Worm (Caenorhabditis elegans): Measurements from ENCODE around the gene Y60A3A.8.
"Not testable (repeated sequence)": the region's sequence is repeated elsewhere in the genome, so short reads cannot be mapped to it uniquely, and the experiment has no call there.

Gene Y60A3A.8

DNA sequence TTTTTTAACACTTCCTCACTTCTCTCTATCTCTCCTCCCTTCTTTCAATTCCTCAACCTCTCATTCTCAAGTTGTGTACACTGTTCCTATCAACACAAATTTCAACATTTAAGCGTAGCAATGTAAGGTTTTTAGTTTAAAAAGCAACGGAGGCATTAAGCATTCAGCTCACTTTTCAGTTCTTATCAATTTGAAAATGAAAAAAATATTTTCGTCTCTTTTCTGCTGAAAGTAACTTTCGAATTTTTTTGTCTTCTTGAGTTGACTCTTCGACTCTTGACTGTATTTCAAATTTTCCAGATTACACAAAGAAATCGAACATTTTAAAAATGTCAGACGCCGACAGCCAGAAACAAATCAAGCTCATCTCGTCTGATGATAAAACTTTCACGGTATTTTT lies 25.9 kb upstream of the Y60A3A.8 start, which contains the start of gene skr-4:
Gene skr-4 (plus strand): TSS at position 301 of the 400 bp plus-strand sequence.
- TF ChIP-seq set-16 (GFP tag; IDR thresholded peaks at IDR 0.05) (no peak), lin-15B (tag; optimal IDR thresholded peaks at IDR 0.05) (no peak), ztf-11 (tag; optimal IDR thresholded peaks at IDR 0.05) (no peak), lin-13 (GFP tag; optimal IDR thresholded peaks at IDR 0.05) (no peak), zag-1 (tag; optimal IDR thresholded peaks at IDR 0.05) (no peak), pqm-1 (tag; optimal IDR thresholded peaks at IDR 0.05) (peak; percentile 3), nhr-10 (tag; optimal IDR thresholded peaks at IDR 0.05) (no peak), nhr-42 (GFP tag; IDR thresholded peaks at IDR 0.05) (no peak), daf-16 (GFP tag; optimal IDR thresholded peaks at IDR 0.05) (no peak), daf-16 (tag; optimal IDR thresholded peaks at IDR 0.05) (peak; percentile 51), skn-1 (tag; optimal IDR thresholded peaks at IDR 0.05) (no peak)

DNA sequence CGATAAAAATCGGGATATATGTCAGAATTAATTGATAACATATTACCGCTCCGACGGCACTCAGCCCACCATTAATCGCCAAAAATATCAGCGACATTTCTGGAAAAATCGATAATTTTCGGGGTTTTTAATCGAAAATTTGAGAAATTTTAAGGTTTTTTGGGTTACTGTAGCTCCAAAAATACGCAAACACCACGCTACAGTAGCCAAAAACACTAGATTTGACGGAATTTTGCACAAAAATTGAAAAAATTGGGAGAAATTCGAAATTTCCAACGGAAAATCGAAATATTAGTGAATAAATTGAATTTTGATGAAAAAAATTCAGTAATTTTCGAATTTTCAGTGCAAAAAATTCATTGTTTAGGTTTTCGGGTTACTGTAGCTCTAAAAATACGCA lies 15.6 kb upstream of the Y60A3A.8 start, which contains the start of gene algn-7:
Gene algn-7 (minus strand): TSS at position 101 of the 400 bp plus-strand sequence.
- TF ChIP-seq ceh-20 (GFP tag; IDR thresholded peaks at IDR 0.05): no peak
- TF ChIP-seq cey-2 (tag; optimal IDR thresholded peaks at IDR 0.05; ENCODE audit: borderline replicate concordance, insufficient read depth): no peak
- TF ChIP-seq lin-1 (GFP tag; IDR thresholded peaks at IDR 0.05): no peak
- no peak for TF ChIP-seq F26F4.8 (GFP tag; conservative IDR thresholded peaks at IDR 0.05)
- no peak for TF ChIP-seq dmd-9 (GFP tag; IDR thresholded peaks at IDR 0.05)
- TF ChIP-seq lin-29 (GFP tag; IDR thresholded peaks at IDR 0.05): no peak
- no peak for TF ChIP-seq lin-39 (tag; optimal IDR thresholded peaks at IDR 0.05)
- TF ChIP-seq duxl-1 (tag; optimal IDR thresholded peaks at IDR 0.05; ENCODE audit: poor library complexity): no peak
- no peak for TF ChIP-seq fos-1 (tag; optimal IDR thresholded peaks at IDR 0.05)
- TF ChIP-seq lim-7 (GFP tag; IDR thresholded peaks at IDR 0.05): no peak
- no peak for TF ChIP-seq aha-1 (tag)
- no peak for TF ChIP-seq egl-43 (GFP tag; IDR thresholded peaks at IDR 0.05)
- no peak for TF ChIP-seq ztf-7 (tag; optimal IDR thresholded peaks at IDR 0.05)
- no peak for TF ChIP-seq ZK337.2 (GFP tag; IDR thresholded peaks at IDR 0.05)

DNA sequence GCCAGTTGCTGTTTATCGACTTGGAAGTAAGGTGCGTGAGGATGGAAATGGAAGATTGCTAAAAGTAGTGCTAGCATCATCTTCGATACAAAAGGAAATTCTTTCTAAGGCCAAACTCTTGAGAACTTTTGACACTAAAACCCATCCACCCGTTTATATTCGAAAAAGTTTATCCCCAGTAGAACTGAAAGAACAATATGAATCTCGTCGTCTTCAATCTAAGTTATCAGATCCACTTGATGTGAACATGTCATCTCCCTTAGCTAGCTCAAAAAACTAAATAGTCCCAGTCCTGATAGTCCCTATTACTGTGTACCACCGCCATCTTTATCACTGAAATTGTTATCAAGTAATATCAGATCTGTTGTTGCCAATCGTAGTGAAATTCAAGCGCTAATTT lies 12.8 kb upstream of the Y60A3A.8 start:
- TF ChIP-seq mep-1 (tag; optimal IDR thresholded peaks at IDR 0.05) (no peak), pqm-1 (tag; optimal IDR thresholded peaks at IDR 0.05) (no peak), D1046.2 (GFP tag; IDR thresholded peaks at IDR 0.05) (no peak), php-3 (GFP tag; IDR thresholded peaks at IDR 0.05) (no peak), nhr-10 (tag; optimal IDR thresholded peaks at IDR 0.05) (no peak), ceh-62 (tag; optimal IDR thresholded peaks at IDR 0.05) (no peak), unc-62 (GFP tag; optimal IDR thresholded peaks at IDR 0.05 in 1 of 2) (peak in 1 of 2 experiments; percentile 50), unc-62 (tag; optimal IDR thresholded peaks at IDR 0.05) (no peak), lin-38 (GFP tag; IDR thresholded peaks at IDR 0.05) (no peak)

DNA sequence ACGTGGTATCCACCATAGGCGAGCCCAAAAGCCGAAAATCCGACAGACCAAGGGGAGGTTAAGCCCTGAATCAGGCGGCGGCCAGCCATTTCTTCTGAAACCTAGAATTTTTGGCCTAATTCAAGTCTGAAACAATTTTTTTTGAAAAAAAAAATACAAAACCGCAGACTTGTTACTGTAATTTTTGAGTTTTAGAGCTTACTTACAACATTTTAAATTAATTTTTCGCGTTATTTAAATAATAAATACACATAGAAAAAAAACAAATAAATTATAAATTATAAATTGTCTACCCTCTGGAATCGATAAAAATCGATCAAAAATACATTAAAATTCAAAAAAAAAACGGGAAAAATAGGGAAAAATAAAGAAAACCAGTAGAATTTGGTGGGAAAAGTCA lies 3.2 kb upstream of the Y60A3A.8 start, which contains the start of gene dhs-24:
Gene dhs-24 (minus strand): TSS at position 101 of the 400 bp plus-strand sequence.
- TF ChIP-seq snpc-1.2 (GFP tag; IDR thresholded peaks at IDR 0.05) (0 out of 2 replicates have a peak, but pooled peaks have one; percentile 13), lin-38 (GFP tag; IDR thresholded peaks at IDR 0.05) (0 out of 2 replicates have a peak, but pooled peaks have one; percentile 21), ama-1 (optimal IDR thresholded peaks at IDR 0.05) (peak; percentile 55), sdz-12 (GFP tag; optimal IDR thresholded peaks at IDR 0.05) (no peak), ztf-7 (tag; optimal IDR thresholded peaks at IDR 0.05) (no peak), nhr-77 (tag; optimal IDR thresholded peaks at IDR 0.05) (no peak)

DNA sequence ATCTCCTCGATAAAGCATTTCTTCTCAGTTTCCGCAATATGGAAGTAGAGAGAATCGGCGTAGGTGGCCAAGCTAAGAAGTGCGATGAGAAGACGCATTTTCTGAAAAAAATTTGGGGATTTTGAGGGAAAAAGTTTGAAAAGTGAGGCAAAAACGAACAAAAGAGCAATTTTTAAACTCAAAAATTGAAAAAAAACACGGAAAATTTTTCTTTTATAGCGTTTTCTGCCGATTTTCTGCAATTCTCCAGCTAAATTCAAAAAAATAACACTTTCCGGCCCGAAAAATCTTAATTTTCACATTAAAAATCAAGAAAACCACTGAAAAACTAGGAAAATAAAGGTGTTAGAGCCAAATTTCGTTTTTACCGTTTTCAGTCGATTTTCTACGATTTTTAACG lies 785 bp upstream of the Y60A3A.8 start, which contains the start of gene tmed-4:
Gene tmed-4 (minus strand): TSS at position 101 of the 400 bp plus-strand sequence.
- not testable (repeated sequence) for TF ChIP-seq ces-1 (GFP tag; optimal IDR thresholded peaks at IDR 0.05); ztf-7 (tag; optimal IDR thresholded peaks at IDR 0.05); R02D3.7 (tag; optimal IDR thresholded peaks at IDR 0.05)

All from whole organism, L4 larva.